Worm (Caenorhabditis elegans) whole organism, L3 larva: Measurements from ENCODE around the gene Y43F8B.22.

ENCODE experiments used
- R02D3.7 ChIP-seq: fragments of 150-350 bp; optimal IDR thresholded peaks from 2 replicates; lab custom pipeline; 2014; ENCODE audit warnings: missing biosample characterization, missing genetic modification characterization
- ZK546.5 ChIP-seq: sonication (generic microtip); optimal IDR thresholded peaks from 2 replicates; lab custom pipeline; 2017; ENCODE audit warnings: missing biosample characterization, missing genetic modification characterization
- aly-2 ChIP-seq: fragments of 150-350 bp; optimal IDR thresholded peaks from 2 replicates; lab custom pipeline; 2014; ENCODE audit warnings: missing biosample characterization, missing genetic modification characterization
- ama-1 ChIP-seq: fragments of 150-350 bp; optimal IDR thresholded peaks from 2 replicates; lab custom pipeline; 2018
- ceh-16 ChIP-seq: sonication (generic microtip); optimal IDR thresholded peaks from 2 replicates; lab custom pipeline; 2017; ENCODE audit warnings: missing biosample characterization, missing genetic modification characterization
- ceh-28 ChIP-seq: fragments of 150-350 bp; optimal IDR thresholded peaks from 2 replicates; lab custom pipeline; 2014; ENCODE audit warnings: missing biosample characterization, missing genetic modification reagents, missing genetic modification characterization
- ceh-82 ChIP-seq: fragments of 150-350 bp; optimal IDR thresholded peaks from 2 replicates; lab custom pipeline; 2014; ENCODE audit warnings: missing biosample characterization, missing genetic modification characterization
- elt-1 ChIP-seq: fragments of 150-350 bp; optimal IDR thresholded peaks from 2 replicates; lab custom pipeline; 2014; ENCODE audit warnings: missing biosample characterization, missing genetic modification characterization
- elt-2 ChIP-seq: sonication (generic microtip); optimal IDR thresholded peaks from 2 replicates; lab custom pipeline; 2016; ENCODE audit warnings: missing genetic modification reagents, mild to moderate bottlenecking, missing genetic modification characterization, missing compliant biosample characterization
- eor-1 ChIP-seq, 2 experiments: fragments of 150-350 bp; optimal IDR thresholded peaks; 2 replicates each; lab custom pipeline; 2014 to 2018; ENCODE audit warnings: missing biosample characterization in 2 of 2, missing genetic modification characterization in 2 of 2
- fkh-10 ChIP-seq: sonication (generic microtip); optimal IDR thresholded peaks from 2 replicates; lab custom pipeline; 2017; ENCODE audit warnings: missing biosample characterization, missing genetic modification reagents, missing genetic modification characterization
- fkh-2 ChIP-seq: fragments of 150-350 bp; optimal IDR thresholded peaks from 2 replicates; lab custom pipeline; 2014; ENCODE audit warnings: missing biosample characterization, missing genetic modification reagents, missing genetic modification characterization
- fos-1 ChIP-seq: fragments of 150-350 bp; optimal IDR thresholded peaks from 2 replicates; lab custom pipeline; 2014; ENCODE audit warnings: missing biosample characterization, missing genetic modification characterization
- hmg-11 ChIP-seq: sonication (generic microtip); optimal IDR thresholded peaks from 2 replicates; lab custom pipeline; 2016; ENCODE audit warnings: missing genetic modification characterization, missing compliant biosample characterization
- jun-1 ChIP-seq: fragments of 150-350 bp; optimal IDR thresholded peaks from 2 replicates; lab custom pipeline; 2014; ENCODE audit warnings: missing biosample characterization, missing genetic modification reagents, missing genetic modification characterization
- lin-15B ChIP-seq: fragments of 150-350 bp; optimal IDR thresholded peaks from 2 replicates; lab custom pipeline; 2014; ENCODE audit warnings: missing biosample characterization, missing genetic modification characterization
- nfya-1 ChIP-seq: sonication (generic microtip); optimal IDR thresholded peaks from 2 replicates; lab custom pipeline; 2017; ENCODE audit warnings: missing genetic modification characterization, mild to moderate bottlenecking, missing compliant biosample characterization, antibody characterized with exemption, moderate library complexity; ENCODE audit not compliant: insufficient read depth
- nhr-12 ChIP-seq: fragments of 150-350 bp; optimal IDR thresholded peaks from 2 replicates; lab custom pipeline; 2014; ENCODE audit warnings: missing biosample characterization, missing genetic modification characterization
- nhr-23 ChIP-seq: fragments of 150-350 bp; optimal IDR thresholded peaks from 2 replicates; lab custom pipeline; 2014; ENCODE audit warnings: missing biosample characterization, missing genetic modification reagents, missing genetic modification characterization
- nhr-237 ChIP-seq: fragments of 150-350 bp; optimal IDR thresholded peaks from 2 replicates; lab custom pipeline; 2014; ENCODE audit warnings: missing biosample characterization, missing genetic modification characterization
- nhr-25 ChIP-seq: sonication (generic microtip); optimal IDR thresholded peaks from 2 replicates; lab custom pipeline; 2017; ENCODE audit warnings: missing biosample characterization, missing genetic modification characterization
- nhr-76 ChIP-seq: fragments of 150-350 bp; sonication (generic microtip); optimal IDR thresholded peaks from 5 replicates; lab custom pipeline; 2014; ENCODE audit warnings: missing biosample characterization, missing genetic modification characterization
- pqm-1 ChIP-seq: fragments of 150-350 bp; optimal IDR thresholded peaks from 2 replicates; lab custom pipeline; 2017; ENCODE audit warnings: missing biosample characterization, missing genetic modification characterization, inconsistent platforms
- skn-1 ChIP-seq: fragments of 150-350 bp; optimal IDR thresholded peaks from 2 replicates; lab custom pipeline; 2014; ENCODE audit warnings: missing biosample characterization, missing genetic modification characterization
- snpc-4 ChIP-seq: fragments of 150-350 bp; optimal IDR thresholded peaks from 2 replicates; lab custom pipeline; 2014; ENCODE audit warnings: missing biosample characterization, missing genetic modification characterization
- tbx-2 ChIP-seq: sonication (generic microtip); optimal IDR thresholded peaks from 2 replicates; lab custom pipeline; 2016; ENCODE audit warnings: mild to moderate bottlenecking, missing genetic modification characterization, missing compliant biosample characterization
- unc-39 ChIP-seq: sonication (generic microtip); optimal IDR thresholded peaks from 4 replicates; lab custom pipeline; 2017; ENCODE audit warnings: missing biosample characterization, missing genetic modification characterization
- unc-62 ChIP-seq: fragments of 150-350 bp; sonication (generic microtip); optimal IDR thresholded peaks from 4 replicates; lab custom pipeline; 2014; ENCODE audit warnings: missing biosample characterization, missing genetic modification reagents, missing genetic modification characterization
- zag-1 ChIP-seq: fragments of 150-350 bp; optimal IDR thresholded peaks from 2 replicates; lab custom pipeline; 2014; ENCODE audit warnings: missing biosample characterization, missing genetic modification characterization

The Y43F8B.22 gene

DNA sequence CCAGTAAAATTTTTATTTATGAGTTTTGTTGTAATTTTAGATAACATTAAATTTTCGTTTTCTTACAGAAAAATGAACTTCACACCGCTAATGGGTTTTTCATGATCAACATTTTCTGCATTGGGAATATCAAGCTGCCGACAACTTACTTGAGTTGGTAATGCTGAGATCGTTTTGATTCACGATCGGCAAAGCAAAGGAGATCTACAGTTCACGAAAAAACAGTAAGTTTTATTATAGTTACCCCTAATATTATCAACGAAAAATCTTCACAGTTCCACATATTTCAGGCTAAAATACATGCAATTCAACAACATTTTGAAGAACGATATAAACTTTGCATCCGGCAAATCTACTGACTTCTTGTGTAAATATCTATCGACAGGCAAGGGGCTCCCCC, at the start of gene Y43F8B.22:
TSS of gene Y43F8B.22 (plus strand) at position 301 of the 400 bp plus-strand sequence.
- no peak for TF ChIP-seq snpc-4 (tag; lab: Kevin White, UChicago)
- TF ChIP-seq ZK546.5 = no peak
- no peak for TF ChIP-seq nfya-1 (tag; lab: Kevin White, UChicago)
- no peak for TF ChIP-seq fos-1 (tag; lab: Kevin White, UChicago)
- no peak for TF ChIP-seq unc-62
- no peak for TF ChIP-seq nhr-12 (tag; lab: Kevin White, UChicago)
- no peak for TF ChIP-seq hmg-11 (tag; lab: Kevin White, UChicago)
- TF ChIP-seq unc-39 (tag; lab: Kevin White, UChicago) = no peak
- no peak for TF ChIP-seq elt-1 (tag; lab: Kevin White, UChicago)
- TF ChIP-seq skn-1 (tag; lab: Kevin White, UChicago) = no peak
- no peak for TF ChIP-seq nhr-237
- TF ChIP-seq nhr-25 (tag; lab: Kevin White, UChicago) = no peak
- no peak for TF ChIP-seq eor-1 (tag; optimal IDR thresholded peaks at IDR 0.05; lab: Kevin White, UChicago)
- no peak for TF ChIP-seq fkh-10
- no peak for TF ChIP-seq nhr-23 (tag; lab: Kevin White, UChicago)
- TF ChIP-seq aly-2 (tag; lab: Kevin White, UChicago) = no peak
- TF ChIP-seq nhr-76 (tag; lab: Kevin White, UChicago) = no peak

DNA sequence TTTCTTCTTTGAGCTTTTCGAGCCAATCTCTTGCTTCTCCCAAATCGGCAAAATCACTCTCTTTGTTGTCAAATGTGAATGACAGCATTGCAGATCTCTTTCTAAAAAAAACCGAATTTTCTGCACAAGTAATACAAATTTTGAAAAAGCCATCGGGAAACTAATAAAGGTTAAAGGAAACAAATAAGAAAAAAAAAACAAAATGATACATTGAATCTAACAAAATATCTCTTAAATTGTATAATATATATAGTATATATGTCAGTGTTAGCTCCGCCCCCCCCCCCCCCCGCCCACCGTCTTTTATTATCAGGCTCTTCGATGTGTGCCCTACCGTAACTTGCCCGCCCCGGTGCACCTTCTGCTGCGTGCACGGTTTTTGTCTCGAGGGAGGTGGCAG, 49.7 kb upstream of the Y43F8B.22 start, which contains the start of gene C25F9.11:
TSS of gene C25F9.11 (minus strand) at position 101 of the 400 bp plus-strand sequence.
- no peak for TF ChIP-seq nhr-237
- TF ChIP-seq elt-2 (tag; lab: Kevin White, UChicago) = peak; percentile 12

DNA sequence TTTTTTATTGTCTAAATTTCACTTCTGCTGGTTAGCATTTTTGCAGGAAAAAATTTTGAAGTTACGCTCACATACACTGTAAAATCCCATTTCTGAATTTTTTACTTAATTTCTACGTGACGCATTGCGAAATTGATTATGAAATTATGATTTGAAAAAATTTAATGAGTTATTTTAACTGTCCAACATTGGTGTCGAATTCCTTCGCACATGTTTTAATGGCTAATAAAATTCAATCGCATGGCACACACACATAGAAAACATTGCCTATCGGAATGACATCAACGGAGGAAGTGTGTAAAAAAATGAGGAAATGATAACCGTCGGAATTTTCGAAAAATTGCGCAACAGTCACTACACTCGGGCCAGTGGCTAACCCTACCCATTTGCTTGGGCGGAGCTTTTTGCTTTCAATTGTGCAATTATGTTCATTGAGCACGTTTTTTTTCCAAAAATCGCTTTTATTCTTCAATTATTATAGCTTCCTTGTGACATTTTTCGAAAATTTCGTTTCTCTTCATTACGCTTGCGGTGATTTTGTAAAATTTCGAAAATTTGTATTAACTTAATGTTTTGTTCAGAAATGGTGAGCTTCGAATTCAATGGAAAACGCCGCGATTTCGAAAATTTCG, 48.7 kb upstream of the Y43F8B.22 start, which contains the start of gene C25F9.16:
TSS of gene C25F9.16 (plus strand) at position 582 of the 632 bp plus-strand sequence.
- TF ChIP-seq ceh-16 (tag; lab: Kevin White, UChicago) (no peak), fkh-2 (tag; lab: Kevin White, UChicago) (no peak), pqm-1 (peak; percentile 1), lin-15B (tag; lab: Kevin White, UChicago) (no peak), aly-2 (tag; lab: Kevin White, UChicago) (no peak), tbx-2 (no peak), R02D3.7 (tag; lab: Kevin White, UChicago) (no peak), ZK546.5 (no peak), elt-2 (tag; lab: Kevin White, UChicago) (peak; percentile 60), hmg-11 (tag; lab: Kevin White, UChicago) (no peak)

DNA sequence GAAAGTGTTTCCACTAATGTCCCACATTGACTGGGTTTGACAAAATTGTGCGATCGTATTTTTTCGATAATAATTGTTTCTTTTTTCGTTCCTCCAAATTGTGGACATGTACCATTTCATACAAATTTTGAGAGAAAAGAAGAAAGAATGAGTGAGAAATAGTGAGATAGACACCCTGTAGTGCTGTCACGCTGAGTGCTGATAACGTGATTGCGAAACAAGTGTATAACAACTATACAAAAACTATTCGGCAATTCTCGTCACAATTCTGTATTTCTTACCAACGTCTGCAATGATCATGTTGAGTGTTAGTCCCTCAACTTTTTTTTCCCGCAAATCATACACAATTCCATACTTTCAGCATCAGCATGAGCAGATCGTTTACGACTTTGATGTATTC, 46.3 kb upstream of the Y43F8B.22 start, which contains the start of gene C25F9.14:
TSS of gene C25F9.14 (plus strand) at position 178 of the 400 bp plus-strand sequence.
- TF ChIP-seq unc-39 (tag; lab: Kevin White, UChicago) (no peak), elt-2 (tag; lab: Kevin White, UChicago) (peak; percentile 49)

DNA sequence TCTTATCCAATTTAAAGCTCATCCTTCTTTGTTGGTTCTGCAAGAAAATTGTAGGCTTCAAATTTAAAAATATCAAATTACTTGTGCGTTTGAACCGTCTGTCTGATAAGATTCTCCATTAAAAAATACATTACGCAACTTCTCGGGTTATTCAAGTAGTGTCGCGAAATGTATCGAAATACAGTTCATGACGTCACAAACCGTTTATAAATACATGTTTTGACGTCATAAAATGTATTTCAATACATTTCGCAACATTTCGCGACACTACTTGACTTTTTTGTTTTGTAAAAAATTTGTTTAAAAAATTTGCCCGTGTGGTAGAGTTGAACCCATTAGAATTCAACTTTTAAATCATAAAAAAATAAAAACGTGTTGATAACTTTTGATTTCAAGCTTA, 39.0 kb upstream of the Y43F8B.22 start:
- peak; percentile 30 for TF ChIP-seq elt-2 (tag; lab: Kevin White, UChicago)
- TF ChIP-seq elt-1 (tag; lab: Kevin White, UChicago) = no peak
- no peak for TF ChIP-seq lin-15B (tag; lab: Kevin White, UChicago)

DNA sequence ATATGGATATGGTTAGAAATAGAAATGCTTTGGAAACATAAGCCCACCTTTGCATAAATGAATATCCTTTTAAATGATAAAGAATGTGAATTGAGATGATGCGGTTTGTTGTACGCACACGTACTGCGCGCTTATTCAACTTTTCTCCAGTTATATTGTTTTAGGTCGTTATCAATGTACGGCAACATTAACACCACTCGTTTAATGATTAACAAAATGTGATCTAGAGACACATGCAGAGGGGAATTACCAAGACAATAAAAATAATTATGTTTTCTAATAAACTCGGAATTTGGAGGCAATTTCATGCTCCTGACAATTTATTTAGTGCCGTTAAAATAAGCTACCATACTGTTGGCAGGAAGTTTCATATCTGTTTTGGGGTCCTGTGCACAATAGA, 37.2 kb upstream of the Y43F8B.22 start, which contains the start of gene M04C3.1:
TSS of gene M04C3.1 (minus strand) at position 164 of the 400 bp plus-strand sequence.
- peak; percentile 24 for TF ChIP-seq pqm-1
- TF ChIP-seq zag-1 (tag; lab: Kevin White, UChicago) = no peak
- peak; percentile 67 for TF ChIP-seq elt-2 (tag; lab: Kevin White, UChicago)
- no peak for TF ChIP-seq unc-39 (tag; lab: Kevin White, UChicago)
- TF ChIP-seq fkh-10 = no peak
- no peak for TF ChIP-seq jun-1 (tag; lab: Kevin White, UChicago)
- TF ChIP-seq ceh-28 = no peak
- no peak for TF ChIP-seq ceh-82 (tag; lab: Kevin White, UChicago)

DNA sequence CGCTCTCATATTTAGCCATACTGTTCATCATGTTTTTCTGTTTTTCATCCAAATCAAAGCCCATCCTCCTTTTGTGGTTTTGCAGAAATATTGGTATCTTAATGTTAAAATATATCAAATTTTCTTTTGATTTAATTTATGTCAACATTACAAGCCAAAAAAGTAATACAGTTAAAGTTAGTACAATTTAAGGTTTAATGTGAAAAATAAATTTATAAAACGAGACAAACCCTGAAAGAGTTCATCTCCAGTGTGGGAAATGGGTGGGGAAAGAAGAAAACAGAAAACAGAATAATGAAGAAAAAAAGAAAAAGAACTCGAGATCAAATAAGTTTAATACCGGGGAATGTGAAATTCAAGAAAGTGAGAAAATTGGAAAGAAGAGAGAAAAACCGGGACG, 33.8 kb upstream of the Y43F8B.22 start, which contains the start of gene M04C3.2:
TSS of gene M04C3.2 (minus strand) at position 101 of the 400 bp plus-strand sequence.
- TF ChIP-seq hmg-11 (tag; lab: Kevin White, UChicago) (no peak), ama-1 (lab: Kevin White, UChicago) (no peak)
